Fruit fly (Drosophila melanogaster) whole organism, embryonic: ENCODE data around the gene Baldspot.

Experiments
- BtbVII ChIP-seq: fragments of 200-800 bp; sonication (Bioruptor generic); optimal IDR thresholded peaks from 3 replicates; lab custom pipeline; 2017; ENCODE audit warnings: missing biosample characterization, mild to moderate bottlenecking, missing genetic modification characterization
- CG10959 ChIP-seq: fragments of 200-800 bp; sonication (Bioruptor generic); IDR thresholded peaks from 2 replicates; pipeline ENCODE4 v1.3.6; 2022; ENCODE audit warnings: missing biosample characterization, missing genetic modification characterization
- CG14014 ChIP-seq: fragments of 200-800 bp; sonication (Bioruptor generic); IDR thresholded peaks from 2 replicates; pipeline ENCODE4 v1.3.6; 2022; ENCODE audit warnings: missing biosample characterization, missing genetic modification characterization
- CG15011 ChIP-seq: fragments of 200-800 bp; sonication (Bioruptor generic); optimal IDR thresholded peaks from 3 replicates; lab custom pipeline; 2018; ENCODE audit warnings: missing biosample characterization, mild to moderate bottlenecking, missing genetic modification characterization
- CG16815 ChIP-seq: fragments of 200-800 bp; sonication (Bioruptor generic); optimal IDR thresholded peaks from 3 replicates; lab custom pipeline; 2017; ENCODE audit warnings: missing biosample characterization, mild to moderate bottlenecking, missing genetic modification characterization
- CG17385 ChIP-seq: fragments of 200-800 bp; sonication (Bioruptor generic); optimal IDR thresholded peaks from 3 replicates; lab custom pipeline; 2018; ENCODE audit warnings: missing biosample characterization, mild to moderate bottlenecking, missing genetic modification characterization
- CG2199 ChIP-seq: fragments of 200-800 bp; sonication (Bioruptor generic); IDR thresholded peaks from 3 replicates; pipeline ENCODE4 v1.3.6; 2022; ENCODE audit warnings: missing biosample characterization, missing genetic modification characterization
- CG34422 ChIP-seq: fragments of 200-800 bp; sonication (Bioruptor generic); IDR thresholded peaks from 3 replicates; pipeline ENCODE4 v1.3.6; 2022; ENCODE audit warnings: missing biosample characterization, missing genetic modification characterization
- CG6272 ChIP-seq: fragments of 200-800 bp; sonication (Bioruptor generic); IDR thresholded peaks from 2 replicates; pipeline ENCODE4 v1.3.6; 2022; ENCODE audit warnings: missing biosample characterization, missing genetic modification characterization
- CG7928 ChIP-seq: fragments of 200-800 bp; sonication (Bioruptor generic); optimal IDR thresholded peaks from 2 replicates; lab custom pipeline; 2017; ENCODE audit warnings: missing biosample characterization, mild to moderate bottlenecking, missing genetic modification characterization
- CG8290 ChIP-seq, 3 experiments: fragments of 200-800 bp; sonication (Bioruptor generic); optimal IDR thresholded peaks; 2 replicates each; lab custom pipeline; 2016 to 2019; ENCODE audit warnings: missing biosample characterization in 3 of 3, missing genetic modification characterization in 3 of 3, mild to moderate bottlenecking in 2 of 3, moderate library complexity in 1 of 3
- CG8359 ChIP-seq: fragments of 200-800 bp; sonication (Bioruptor generic); optimal IDR thresholded peaks from 2 replicates; lab custom pipeline; 2017; ENCODE audit warnings: missing biosample characterization, mild to moderate bottlenecking, missing genetic modification characterization, borderline replicate concordance
- Deaf1 ChIP-seq: fragments of 200-800 bp; optimal IDR thresholded peaks from 3 replicates; lab custom pipeline; 2019; ENCODE audit warnings: missing biosample characterization, mild to moderate bottlenecking, missing genetic modification characterization, moderate library complexity
- Doc3 ChIP-seq: fragments of 200-800 bp; sonication (Bioruptor generic); IDR thresholded peaks from 3 replicates; pipeline ENCODE4 v1.3.6; 2022; ENCODE audit warnings: missing biosample characterization, missing genetic modification characterization; ENCODE audit not compliant: partially characterized antibody
- Eip74EF ChIP-seq, 2 experiments: fragments of 200-800 bp in 1 of 2; fragments of >200 bp in 1 of 2; sonication (Bioruptor generic) in 1 of 2; optimal IDR thresholded peaks; 2 replicates each; lab custom pipeline; 2017 to 2019; ENCODE audit warnings: missing biosample characterization in 2 of 2, missing genetic modification characterization in 2 of 2, mild to moderate bottlenecking in 1 of 2, moderate library complexity in 1 of 2
- Lim3 ChIP-seq: fragments of 200-800 bp; sonication (Bioruptor generic); IDR thresholded peaks from 2 replicates; pipeline ENCODE4 v1.3.6; 2022; ENCODE audit warnings: missing biosample characterization, missing genetic modification characterization
- MESR4 ChIP-seq: fragments of 200-800 bp; sonication (Bioruptor generic); optimal IDR thresholded peaks from 2 replicates; lab custom pipeline; 2018; ENCODE audit warnings: missing biosample characterization, mild to moderate bottlenecking, missing genetic modification characterization, moderate library complexity
- Max ChIP-seq: fragments of 200-800 bp; sonication (Bioruptor generic); optimal IDR thresholded peaks from 2 replicates; lab custom pipeline; 2016; ENCODE audit warnings: missing biosample characterization, mild to moderate bottlenecking, missing genetic modification characterization
- Med ChIP-seq: fragments of 200-800 bp; sonication (Bioruptor generic); peaks from one replicate; lab custom pipeline; 2016; ENCODE audit warnings: missing biosample characterization, missing genetic modification characterization, mild to moderate bottlenecking, inconsistent platforms, moderate library complexity
- Optix ChIP-seq: fragments of 200-800 bp; sonication (Bioruptor generic); IDR thresholded peaks from 3 replicates; pipeline ENCODE4 v1.3.6; 2022; ENCODE audit warnings: missing biosample characterization, missing genetic modification characterization
- Xbp1 ChIP-seq: fragments of 200-800 bp; sonication (Bioruptor generic); optimal IDR thresholded peaks from 3 replicates; lab custom pipeline; 2016; ENCODE audit warnings: missing biosample characterization, mild to moderate bottlenecking, missing genetic modification characterization
- Xrp1 ChIP-seq: fragments of 200-800 bp; sonication (Bioruptor generic); IDR thresholded peaks from 2 replicates; pipeline ENCODE4 v1.3.6; 2022; ENCODE audit warnings: missing biosample characterization, missing genetic modification characterization
- ara ChIP-seq: fragments of 200-800 bp; sonication (Bioruptor generic); IDR thresholded peaks from 2 replicates; pipeline ENCODE4 v1.3.6; 2022; ENCODE audit warnings: missing biosample characterization, missing genetic modification characterization
- ase ChIP-seq: fragments of 200-800 bp; sonication (Bioruptor generic); IDR thresholded peaks from 3 replicates; pipeline ENCODE4 v1.3.6; 2022; ENCODE audit warnings: missing biosample characterization, missing genetic modification characterization
- crol ChIP-seq: fragments of 200-800 bp; sonication (Bioruptor generic); IDR thresholded peaks from 2 replicates; pipeline ENCODE4 v1.3.6; 2022; ENCODE audit warnings: missing biosample characterization, missing genetic modification characterization
- ftz-f1 ChIP-seq: fragments of 200-800 bp; sonication (Bioruptor generic); optimal IDR thresholded peaks from 2 replicates; lab custom pipeline; 2016; ENCODE audit warnings: missing biosample characterization, missing genetic modification characterization
- ham ChIP-seq: fragments of 200-800 bp; sonication (Bioruptor generic); IDR thresholded peaks from 2 replicates; pipeline ENCODE4 v1.3.6; 2022; ENCODE audit warnings: missing biosample characterization, missing genetic modification characterization
- hkb ChIP-seq, 2 experiments: fragments of 200-800 bp in 1 of 2; fragments of >200 bp in 1 of 2; sonication (Bioruptor generic) in 1 of 2; IDR thresholded peaks in 1 of 2; optimal IDR thresholded peaks in 1 of 2; 2 replicates each; pipeline versions ENCODE4 v1.3.6 to Lab custom; 2017 to 2022; ENCODE audit warnings: missing biosample characterization in 1 of 2, missing genetic modification characterization in 1 of 2
- jigr1 ChIP-seq: fragments of 200-800 bp; sonication (Bioruptor generic); IDR thresholded peaks from 3 replicates; pipeline ENCODE4 v1.3.6; 2022; ENCODE audit warnings: missing biosample characterization, missing genetic modification characterization
- lov ChIP-seq, 2 experiments: fragments of 200-800 bp in 1 of 2; fragments of >200 bp in 1 of 2; sonication (Bioruptor generic) in 1 of 2; IDR thresholded peaks in 1 of 2; optimal IDR thresholded peaks in 1 of 2; 2 replicates in 1 of 2; 3 replicates in 1 of 2; pipeline versions ENCODE4 v1.3.6 to Lab custom; 2017 to 2022; ENCODE audit warnings: missing biosample characterization in 1 of 2, missing genetic modification characterization in 1 of 2
- phol ChIP-seq: fragments of 200-800 bp; sonication (Bioruptor generic); optimal IDR thresholded peaks from 3 replicates; lab custom pipeline; 2018; ENCODE audit warnings: missing biosample characterization, mild to moderate bottlenecking, missing genetic modification characterization, moderate library complexity
- pita ChIP-seq: fragments of 200-800 bp; sonication (Bioruptor generic); optimal IDR thresholded peaks from 2 replicates; lab custom pipeline; 2017; ENCODE audit warnings: missing biosample characterization, mild to moderate bottlenecking, missing genetic modification characterization
- prd ChIP-seq, 3 experiments: fragments of >200 bp in 2 of 3; fragments of 200-800 bp in 1 of 3; sonication (Bioruptor generic) in 1 of 3; optimal IDR thresholded peaks in 2 of 3; IDR thresholded peaks in 1 of 3; 2 replicates in 2 of 3; 3 replicates in 1 of 3; pipeline versions ENCODE4 v1.3.6 to Lab custom; 2017 to 2022; ENCODE audit warnings: missing biosample characterization in 1 of 3, missing genetic modification characterization in 1 of 3
- rib ChIP-seq: fragments of 200-800 bp; sonication (Bioruptor generic); IDR thresholded peaks from 2 replicates; pipeline ENCODE4 v1.3.6; 2022; ENCODE audit warnings: missing biosample characterization, missing genetic modification characterization
- row ChIP-seq: fragments of 200-800 bp; sonication (Bioruptor generic); IDR thresholded peaks from 3 replicates; pipeline ENCODE4 v1.3.6; 2022; ENCODE audit warnings: missing biosample characterization, missing genetic modification characterization
- slbo ChIP-seq: fragments of 200-800 bp; sonication (Bioruptor generic); IDR thresholded peaks from 2 replicates; pipeline ENCODE4 v1.3.6; 2022; ENCODE audit warnings: missing biosample characterization, missing genetic modification characterization
- slp2 ChIP-seq: fragments of 200-800 bp; sonication (Bioruptor generic); optimal IDR thresholded peaks from 2 replicates; lab custom pipeline; 2016; ENCODE audit warnings: missing biosample characterization, missing genetic modification characterization
- ssp ChIP-seq: fragments of 200-800 bp; sonication (Bioruptor generic); IDR thresholded peaks from 2 replicates; pipeline ENCODE4 v1.3.6; 2022; ENCODE audit warnings: missing biosample characterization, missing genetic modification characterization
- wek ChIP-seq: fragments of 200-800 bp; sonication (Bioruptor generic); optimal IDR thresholded peaks from 3 replicates; lab custom pipeline; 2018; ENCODE audit warnings: missing biosample characterization, mild to moderate bottlenecking, missing genetic modification characterization, moderate library complexity
- zfh2 ChIP-seq: fragments of 200-800 bp; sonication (Bioruptor generic); optimal IDR thresholded peaks from 2 replicates; lab custom pipeline; 2016; ENCODE audit warnings: missing biosample characterization, missing genetic modification characterization

Gene Baldspot

dm6 chr3L:16657014-16657413, 4.4 kb downstream of the Baldspot start (continued):
- TF ChIP-seq CG8290 (GFP tag; optimal IDR thresholded peaks at IDR 0.05; lab: Kevin White, UChicago): no peak
- TF ChIP-seq CG8290 (tag; optimal IDR thresholded peaks at IDR 0.05; lab: Kevin White, UChicago): no peak
- TF ChIP-seq phol: peak; percentile 56
- 0 out of 2 replicates have a peak, but pooled peaks have one; percentile 25 for TF ChIP-seq Xrp1 (GFP tag; lab: Robert Waterston, UW)
- peak; percentile 3 for TF ChIP-seq CG17385 (GFP tag; lab: Kevin White, UChicago)
- peak in 1 of 2 experiments; percentile 20 for TF ChIP-seq Eip74EF (GFP tag; optimal IDR thresholded peaks at IDR 0.05; lab: Kevin White, UChicago)
- TF ChIP-seq CG15011 (GFP tag; lab: Kevin White, UChicago): peak; percentile 28
- peak; percentile 11 for TF ChIP-seq Deaf1 (tag; lab: Kevin White, UChicago)

- peak; percentile 43 for TF ChIP-seq crol (GFP tag; lab: Robert Waterston, UW)
- TF ChIP-seq wek (GFP tag; lab: Kevin White, UChicago): no peak
- TF ChIP-seq CG34422 (GFP tag; lab: Robert Waterston, UW): no peak
- TF ChIP-seq CG2199 (GFP tag; lab: Robert Waterston, UW): 0 out of 3 replicates have a peak, but pooled peaks have one; percentile 32
- TF ChIP-seq Max (GFP tag; lab: Kevin White, UChicago): no peak
- TF ChIP-seq rib (GFP tag; lab: Robert Waterston, UW): 0 out of 2 replicates have a peak, but pooled peaks have one; percentile 15
- no peak for TF ChIP-seq row (GFP tag; lab: Robert Waterston, UW)
- TF ChIP-seq prd (optimal IDR thresholded peaks at IDR 0.05; lab: Kevin White, UChicago): no peak
- TF ChIP-seq prd (GFP tag; IDR thresholded peaks at IDR 0.05; lab: Robert Waterston, UW): peak; percentile 15; the same call in 2 of the 3 replicates
- no peak for TF ChIP-seq lov (optimal IDR thresholded peaks at IDR 0.05; lab: Kevin White, UChicago)
- TF ChIP-seq lov (GFP tag; IDR thresholded peaks at IDR 0.05; lab: Robert Waterston, UW): 0 out of 3 replicates have a peak, but pooled peaks have one; percentile 11
- TF ChIP-seq Xbp1 (GFP tag; lab: Kevin White, UChicago): no peak
- no peak for TF ChIP-seq ftz-f1 (GFP tag; lab: Kevin White, UChicago)
- no peak for TF ChIP-seq CG7928 (GFP tag; lab: Kevin White, UChicago)
- peak; percentile 11; the same call in 1 of the 2 replicates for TF ChIP-seq CG6272 (GFP tag; lab: Robert Waterston, UW)
- no peak for TF ChIP-seq hkb (optimal IDR thresholded peaks at IDR 0.05; lab: Kevin White, UChicago)
- TF ChIP-seq hkb (GFP tag; IDR thresholded peaks at IDR 0.05; lab: Robert Waterston, UW): no peak
- 0 out of 2 replicates have a peak, but pooled peaks have one; percentile 9 for TF ChIP-seq CG10959
- peak; percentile 48; the same call in 1 of the 2 replicates for TF ChIP-seq ham (GFP tag; lab: Robert Waterston, UW)
- TF ChIP-seq CG16815 (GFP tag; lab: Kevin White, UChicago): no peak
- TF ChIP-seq ssp: 0 out of 2 replicates have a peak, but pooled peaks have one; percentile 12
- TF ChIP-seq slp2: no peak
- 0 out of 2 replicates have a peak, but pooled peaks have one; percentile 8 for TF ChIP-seq Lim3 (GFP tag; lab: Robert Waterston, UW)
- no peak for TF ChIP-seq jigr1 (GFP tag; lab: Robert Waterston, UW)
- no peak for TF ChIP-seq MESR4 (GFP tag; lab: Kevin White, UChicago)
- peak; percentile 23; the same call in 1 of the 3 replicates for TF ChIP-seq ase (GFP tag; lab: Robert Waterston, UW)
- 0 out of 2 replicates have a peak, but pooled peaks have one; percentile 13 for TF ChIP-seq ara (GFP tag; lab: Robert Waterston, UW)
- TF ChIP-seq slbo (GFP tag; lab: Robert Waterston, UW): peak; percentile 26; the same call in 1 of the 2 replicates
- TF ChIP-seq CG8359 (GFP tag; lab: Kevin White, UChicago): no peak
- TF ChIP-seq Doc3 (GFP tag; lab: Robert Waterston, UW): no peak
- TF ChIP-seq zfh2 (GFP tag; lab: Kevin White, UChicago): no peak
- peak; percentile 61 for TF ChIP-seq Med (GFP tag; lab: Kevin White, UChicago)
- TF ChIP-seq CG14014 (GFP tag; lab: Robert Waterston, UW): 0 out of 2 replicates have a peak, but pooled peaks have one; percentile 21
- no peak for TF ChIP-seq BtbVII
- no peak for TF ChIP-seq pita (GFP tag; lab: Kevin White, UChicago)
- TF ChIP-seq Optix (GFP tag; lab: Robert Waterston, UW): 0 out of 3 replicates have a peak, but pooled peaks have one; percentile 8
Measured at dm6 chr3L:16653679-16654078, 7.7 kb downstream of the Baldspot start.
